Fruit fly (Drosophila melanogaster): ENCODE data around the gene mtrm.

DNA sequence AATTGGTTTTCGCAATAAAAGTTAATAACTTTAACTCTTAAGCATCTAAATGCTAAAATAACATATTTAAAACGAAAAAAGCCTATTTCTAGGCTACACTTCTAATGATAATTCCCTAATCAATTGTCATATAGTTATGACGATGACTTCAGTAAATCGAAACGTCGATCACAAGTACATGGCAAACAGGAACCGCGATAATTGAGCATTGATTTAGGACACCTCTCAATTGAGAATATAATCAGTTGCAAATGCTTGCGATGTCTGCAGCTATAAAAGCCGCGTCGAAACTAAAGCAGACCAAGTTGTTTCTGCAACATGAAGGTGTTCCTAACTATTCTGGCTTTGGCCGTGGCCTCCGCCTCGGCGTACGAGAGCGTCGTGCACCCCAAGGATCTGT is 21.6 kb upstream of the mtrm start, which contains the start of gene Jon66Ci:
- TF ChIP-seq Fer3 (tag; optimal IDR thresholded peaks at IDR 0.05) = no peak
- TF ChIP-seq CG14050 (GFP tag; IDR thresholded peaks at IDR 0.05) = no peak
- no peak for TF ChIP-seq CG2678 (tag; optimal IDR thresholded peaks at IDR 0.05)
- no peak for TF ChIP-seq CG2889 (GFP tag; IDR thresholded peaks at IDR 0.05)
- no peak for TF ChIP-seq Sox102F (GFP tag; optimal IDR thresholded peaks at IDR 0.05)
- TF ChIP-seq sqz (GFP tag; optimal IDR thresholded peaks at IDR 0.05) = no peak
- TF ChIP-seq GATAe (GFP tag; conservative IDR thresholded peaks at IDR 0.05) = no peak
